Worm (Caenorhabditis elegans) whole organism, mixed stage, embryonic: Measurements from ENCODE around the gene sri-42.

ENCODE experiments used
- M03D4.4 ChIP-seq: sonication (generic microtip); optimal IDR thresholded peaks from 2 replicates; lab custom pipeline; 2017; ENCODE audit warnings: mild to moderate bottlenecking, missing genetic modification characterization, missing compliant biosample characterization
- blmp-1 ChIP-seq: fragments of 150-350 bp; optimal IDR thresholded peaks from 2 replicates; lab custom pipeline; 2014; ENCODE audit warnings: missing biosample characterization, missing genetic modification characterization
- ceh-39 ChIP-seq: fragments of 150-350 bp; optimal IDR thresholded peaks from 2 replicates; lab custom pipeline; 2014; ENCODE audit warnings: missing biosample characterization, missing genetic modification characterization
- ceh-43 ChIP-seq: fragments of 200-800 bp; sonication (Bioruptor generic); optimal IDR thresholded peaks from 2 replicates; lab custom pipeline; 2018; ENCODE audit warnings: mild to moderate bottlenecking, missing genetic modification characterization, moderate library complexity, missing compliant biosample characterization
- ceh-83 ChIP-seq: fragments of 200-800 bp; sonication (Bioruptor generic); optimal IDR thresholded peaks from 2 replicates; lab custom pipeline; 2018; ENCODE audit warnings: mild to moderate bottlenecking, missing genetic modification characterization, missing compliant biosample characterization
- ces-1 ChIP-seq: fragments of 150-350 bp; optimal IDR thresholded peaks from 2 replicates; lab custom pipeline; 2014; ENCODE audit warnings: missing biosample characterization, missing genetic modification reagents, missing genetic modification characterization
- cnd-1 ChIP-seq: fragments of 200-800 bp; sonication (Bioruptor generic); optimal IDR thresholded peaks from 2 replicates; lab custom pipeline; 2018; ENCODE audit warnings: mild to moderate bottlenecking, missing genetic modification characterization, missing compliant biosample characterization
- drap-1 ChIP-seq: fragments of 200-800 bp; sonication (Bioruptor generic); optimal IDR thresholded peaks from 3 replicates; lab custom pipeline; 2018; ENCODE audit warnings: mild to moderate bottlenecking, missing genetic modification characterization, missing compliant biosample characterization
- elt-1 ChIP-seq: sonication (generic microtip); optimal IDR thresholded peaks from 2 replicates; lab custom pipeline; 2017; ENCODE audit warnings: missing genetic modification characterization, mild to moderate bottlenecking, missing compliant biosample characterization, antibody characterized with exemption, moderate library complexity, borderline replicate concordance; ENCODE audit not compliant: insufficient read depth
- elt-3 ChIP-seq: fragments of 150-350 bp; optimal IDR thresholded peaks from 2 replicates; lab custom pipeline; 2014; ENCODE audit warnings: missing biosample characterization, missing genetic modification characterization
- flh-1 ChIP-seq: fragments of 200-800 bp; sonication (Bioruptor generic); optimal IDR thresholded peaks from 2 replicates; lab custom pipeline; 2018; ENCODE audit warnings: mild to moderate bottlenecking, missing genetic modification characterization, moderate library complexity, missing compliant biosample characterization
- ham-2 ChIP-seq: fragments of 200-800 bp; sonication (Bioruptor generic); optimal IDR thresholded peaks from 2 replicates; lab custom pipeline; 2018; ENCODE audit warnings: mild to moderate bottlenecking, missing genetic modification characterization, missing compliant biosample characterization
- hlh-1 ChIP-seq: fragments of 150-350 bp; optimal IDR thresholded peaks from 2 replicates; lab custom pipeline; 2014; ENCODE audit warnings: missing biosample characterization, missing genetic modification reagents, missing genetic modification characterization
- lin-13 ChIP-seq: fragments of 150-350 bp; optimal IDR thresholded peaks from 2 replicates; lab custom pipeline; 2014; ENCODE audit warnings: missing biosample characterization, missing genetic modification characterization
- lin-32 ChIP-seq: fragments of 200-800 bp; sonication (Bioruptor generic); optimal IDR thresholded peaks from 2 replicates; lab custom pipeline; 2018; ENCODE audit warnings: mild to moderate bottlenecking, missing genetic modification characterization, missing compliant biosample characterization
- lsy-2 ChIP-seq: fragments of 150-350 bp; optimal IDR thresholded peaks from 2 replicates; lab custom pipeline; 2014; ENCODE audit warnings: missing biosample characterization, missing genetic modification characterization
- nhr-12 ChIP-seq: fragments of 150-350 bp; optimal IDR thresholded peaks from 2 replicates; lab custom pipeline; 2014; ENCODE audit warnings: missing biosample characterization, missing genetic modification characterization
- nhr-2 ChIP-seq: fragments of 150-350 bp; optimal IDR thresholded peaks from 2 replicates; lab custom pipeline; 2014; ENCODE audit warnings: missing biosample characterization, missing genetic modification characterization
- nhr-237 ChIP-seq: fragments of 150-350 bp; optimal IDR thresholded peaks from 2 replicates; lab custom pipeline; 2014; ENCODE audit warnings: missing biosample characterization, missing genetic modification characterization
- nhr-28 ChIP-seq: fragments of 150-350 bp; optimal IDR thresholded peaks from 2 replicates; lab custom pipeline; 2014; ENCODE audit warnings: missing biosample characterization, missing genetic modification characterization
- nhr-76 ChIP-seq: sonication (generic microtip); optimal IDR thresholded peaks from 2 replicates; lab custom pipeline; 2017; ENCODE audit warnings: missing biosample characterization, missing genetic modification characterization
- pha-4 ChIP-seq: fragments of 150-350 bp; optimal IDR thresholded peaks from 2 replicates; lab custom pipeline; 2018; ENCODE audit warnings: missing biosample characterization, missing genetic modification reagents, missing genetic modification characterization
- sem-2 ChIP-seq: fragments of 200-800 bp; sonication (Bioruptor generic); optimal IDR thresholded peaks from 2 replicates; lab custom pipeline; 2018; ENCODE audit warnings: mild to moderate bottlenecking, missing genetic modification characterization, missing compliant biosample characterization
- snpc-4 ChIP-seq: fragments of 150-350 bp; optimal IDR thresholded peaks from 2 replicates; lab custom pipeline; 2014; ENCODE audit warnings: missing biosample characterization, missing genetic modification characterization
- sptf-1 ChIP-seq: sonication (generic microtip); optimal IDR thresholded peaks from 2 replicates; lab custom pipeline; 2017; ENCODE audit warnings: mild to moderate bottlenecking, missing genetic modification characterization, moderate library complexity, missing compliant biosample characterization
- unc-120 ChIP-seq: sonication (generic microtip); optimal IDR thresholded peaks from 2 replicates; lab custom pipeline; 2017; ENCODE audit warnings: missing genetic modification characterization, missing compliant biosample characterization; ENCODE audit not compliant: poor library complexity, severe bottlenecking
- unc-39 ChIP-seq: fragments of 150-350 bp; optimal IDR thresholded peaks from 2 replicates; lab custom pipeline; 2014; ENCODE audit warnings: missing biosample characterization, missing genetic modification characterization
- zip-8 ChIP-seq: fragments of 150-350 bp; optimal IDR thresholded peaks from 2 replicates; lab custom pipeline; 2014; ENCODE audit warnings: missing biosample characterization, missing genetic modification characterization
- ztf-11 ChIP-seq: fragments of 150-350 bp; optimal IDR thresholded peaks from 2 replicates; lab custom pipeline; 2014; ENCODE audit warnings: missing biosample characterization, missing genetic modification characterization

Gene sri-42

ce11 chrII:3117471-3117870 lies 25.3 kb downstream of the sri-42 start, which contains the start of gene T10D4.7:
Gene T10D4.7 (plus strand): TSS chrII:3117771.
- no peak for TF ChIP-seq sptf-1 (tag; lab: Kevin White, UChicago)
- no peak for TF ChIP-seq nhr-28 (tag; lab: Kevin White, UChicago)
- no peak for TF ChIP-seq elt-1
- no peak for TF ChIP-seq ceh-43
- TF ChIP-seq lsy-2 (tag; lab: Kevin White, UChicago), result no peak
- no peak for TF ChIP-seq lin-32 (GFP tag; lab: Kevin White, UChicago)

DNA sequence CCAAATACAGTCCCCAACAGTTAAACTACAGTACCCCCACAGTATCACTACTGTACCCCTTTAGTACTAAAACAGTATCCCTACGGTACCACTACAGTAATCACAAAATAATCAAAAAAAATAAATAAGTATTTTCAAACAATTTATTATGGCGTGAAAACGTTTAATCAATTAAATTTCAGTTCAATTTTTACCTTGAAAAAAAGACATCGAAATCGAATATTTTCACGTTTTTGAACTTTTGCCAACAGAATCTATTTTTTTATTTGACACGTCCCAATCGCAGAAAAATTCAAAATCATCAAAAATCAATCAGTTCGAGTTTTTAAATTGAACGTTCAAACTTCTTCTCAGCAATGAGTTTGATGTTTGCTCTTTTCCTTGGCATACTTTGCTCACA lies 28.8 kb downstream of the sri-42 start, which contains the start of gene clec-123:
Gene clec-123, plus strand, starts transcription at position 301 of the 400 bp plus-strand sequence.
- TF ChIP-seq ztf-11 (tag; lab: Kevin White, UChicago) (no peak), cnd-1 (no peak), drap-1 (no peak), nhr-76 (no peak), pha-4 (tag; lab: Kevin White, UChicago) (no peak), ceh-43 (no peak), blmp-1 (tag; lab: Kevin White, UChicago) (no peak), ham-2 (GFP tag; lab: Kevin White, UChicago) (no peak), unc-39 (tag; lab: Kevin White, UChicago) (no peak)

DNA sequence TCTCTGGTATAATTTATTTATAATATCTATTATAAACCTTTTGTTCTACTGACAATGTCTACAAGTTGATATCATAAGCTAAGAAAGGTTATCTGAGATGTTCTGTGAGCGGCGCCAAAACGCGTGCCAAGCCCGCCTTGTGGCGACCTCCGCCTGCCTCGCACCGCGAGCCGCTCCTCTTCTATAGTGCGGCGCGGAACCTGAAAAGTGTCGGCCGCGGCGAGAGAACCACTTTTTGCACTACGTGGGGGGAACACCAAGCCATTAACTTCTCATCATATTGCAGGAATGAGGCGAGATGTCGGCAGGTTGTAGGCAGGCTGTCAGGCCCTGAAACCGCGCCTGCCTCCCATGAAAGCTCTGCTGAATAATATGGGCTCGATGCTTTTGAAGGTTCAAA lies 29.5 kb downstream of the sri-42 start:
- TF ChIP-seq nhr-76 (no peak), sem-2 (GFP tag; lab: Kevin White, UChicago) (no peak), M03D4.4 (tag; lab: Kevin White, UChicago) (no peak), ceh-39 (tag; lab: Kevin White, UChicago) (no peak), lsy-2 (tag; lab: Kevin White, UChicago) (no peak), drap-1 (no peak), ces-1 (GFP tag; lab: Kevin White, UChicago) (no peak), unc-39 (tag; lab: Kevin White, UChicago) (no peak), ham-2 (GFP tag; lab: Kevin White, UChicago) (no peak), zip-8 (tag; lab: Kevin White, UChicago) (no peak)

DNA sequence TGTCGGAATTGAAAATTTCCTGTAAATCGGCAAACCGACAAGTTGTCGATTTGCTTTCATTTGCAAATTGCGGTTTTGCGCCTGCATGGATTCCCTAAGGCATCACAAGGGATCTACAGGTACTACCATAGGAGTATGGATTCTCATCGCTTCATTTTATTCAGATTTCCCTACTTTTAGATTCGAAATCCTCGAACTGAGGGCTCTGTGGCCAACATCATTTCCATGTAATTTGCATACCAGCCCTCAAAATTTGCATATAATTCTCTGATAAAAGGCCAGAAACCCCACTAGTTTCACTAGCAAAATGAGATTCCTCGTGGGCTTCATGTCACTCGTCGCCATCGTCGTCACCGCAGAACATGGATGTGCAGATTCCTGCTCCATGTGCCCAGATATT lies 30.4 kb downstream of the sri-42 start, which contains the start of gene Y25C1A.2:
Gene Y25C1A.2, plus strand, starts transcription at position 301 of the 400 bp plus-strand sequence.
- TF ChIP-seq nhr-237, result no peak
- TF ChIP-seq lsy-2 (tag; lab: Kevin White, UChicago), result no peak
- no peak for TF ChIP-seq ceh-39 (tag; lab: Kevin White, UChicago)
- no peak for TF ChIP-seq pha-4 (tag; lab: Kevin White, UChicago)
- no peak for TF ChIP-seq ceh-43
- TF ChIP-seq ceh-83, result no peak
- TF ChIP-seq nhr-76, result no peak
- TF ChIP-seq ztf-11 (tag; lab: Kevin White, UChicago), result no peak
- no peak for TF ChIP-seq nhr-28 (tag; lab: Kevin White, UChicago)
- TF ChIP-seq sem-2 (GFP tag; lab: Kevin White, UChicago), result no peak
- no peak for TF ChIP-seq elt-3 (tag; lab: Kevin White, UChicago)

DNA sequence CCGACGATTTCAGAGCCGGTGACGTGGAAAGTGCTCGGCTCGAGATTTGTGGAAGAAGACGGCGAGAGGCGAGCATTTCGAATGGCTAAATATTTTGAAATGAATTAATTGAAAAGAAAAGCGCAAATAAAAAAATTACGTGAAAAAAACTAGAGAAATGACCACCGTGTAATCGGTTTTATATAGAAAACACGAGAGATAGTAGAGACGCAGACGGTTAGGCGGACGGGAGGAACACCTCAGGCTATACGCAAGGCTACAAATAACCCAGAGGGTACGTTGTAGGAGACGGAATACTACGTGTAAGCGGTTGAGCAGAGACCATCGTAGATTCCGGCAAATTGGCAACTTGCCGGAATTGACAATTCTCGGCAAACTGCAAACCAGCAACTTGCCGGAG lies 31.6 kb downstream of the sri-42 start, which contains the start of gene Y25C1A.13:
Gene Y25C1A.13, minus strand, starts transcription at position 101 of the 400 bp plus-strand sequence.
- TF ChIP-seq elt-3 (tag; lab: Kevin White, UChicago) (no peak), sem-2 (GFP tag; lab: Kevin White, UChicago) (no peak), nhr-76 (no peak), M03D4.4 (tag; lab: Kevin White, UChicago) (no peak), nhr-237 (no peak), snpc-4 (tag; lab: Kevin White, UChicago) (no peak), unc-120 (tag; lab: Kevin White, UChicago) (no peak), blmp-1 (tag; lab: Kevin White, UChicago) (no peak), lin-32 (GFP tag; lab: Kevin White, UChicago) (no peak), flh-1 (no peak), drap-1 (no peak), ham-2 (GFP tag; lab: Kevin White, UChicago) (no peak)
- TF ChIP-seq, all 35 proteins: peak for 0

ce11 chrII:3110099-3110498 lies 32.7 kb downstream of the sri-42 start:
- TF ChIP-seq ham-2 (GFP tag; lab: Kevin White, UChicago) (no peak), sem-2 (GFP tag; lab: Kevin White, UChicago) (no peak), lsy-2 (tag; lab: Kevin White, UChicago) (no peak), ceh-39 (tag; lab: Kevin White, UChicago) (no peak), sptf-1 (tag; lab: Kevin White, UChicago) (no peak), nhr-12 (tag; lab: Kevin White, UChicago) (no peak), cnd-1 (no peak), lin-13 (tag; lab: Kevin White, UChicago) (no peak), ztf-11 (tag; lab: Kevin White, UChicago) (no peak), hlh-1 (no peak), elt-3 (tag; lab: Kevin White, UChicago) (no peak), drap-1 (no peak), nhr-2 (tag; lab: Kevin White, UChicago) (no peak), snpc-4 (tag; lab: Kevin White, UChicago) (no peak), pha-4 (tag; lab: Kevin White, UChicago) (no peak)
- TF ChIP-seq, all 35 proteins: peak for 0
